Fruit fly (Drosophila melanogaster) S2 (cell line): Measurements from ENCODE around the gene CG33700.

ENCODE experiments used
- CG8478 ChIP-seq: fragments of >200 bp; optimal IDR thresholded peaks from 2 replicates; lab custom pipeline; 2018
- CTCF ChIP-seq, 2 experiments: fragments of >200 bp; optimal IDR thresholded peaks; 2 replicates each; lab custom pipeline; 2018

DNA sequence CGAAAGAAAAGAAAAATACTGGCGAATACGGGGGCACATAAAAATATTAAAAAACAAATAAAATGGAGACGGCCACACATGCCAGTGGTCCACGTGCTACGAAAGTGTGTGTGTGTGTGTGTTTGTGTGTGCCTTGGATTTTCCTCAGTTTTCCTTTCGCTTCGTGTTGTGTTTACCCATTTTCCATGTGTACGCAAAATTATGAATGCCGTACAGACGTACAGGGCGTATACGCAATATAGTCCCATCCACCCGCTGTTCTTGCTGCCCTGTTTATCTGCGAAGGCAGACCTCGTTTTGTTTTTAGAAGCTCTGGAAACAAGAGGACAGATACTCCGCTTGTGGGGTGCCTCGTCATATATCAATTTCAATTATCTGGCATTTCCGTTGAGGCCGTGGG lies 31.3 kb upstream of the CG33700 start:
- TF ChIP-seq CG8478 (lab: Kevin White, UChicago) (no peak), CTCF (optimal IDR thresholded peaks at IDR 0.05; lab: Kevin White, UChicago) (no peak)
